Worm (Caenorhabditis elegans): ENCODE measurements around the gene str-25.

str-25 gene

ce11 chrV:16160087-16160486 is 44.6 kb downstream of the str-25 start:
- peak; percentile 2 for TF ChIP-seq snpc-4 (tag; optimal IDR thresholded peaks at IDR 0.05)
- peak; percentile 24 for TF ChIP-seq elt-2 (tag; optimal IDR thresholded peaks at IDR 0.05)
- TF ChIP-seq unc-98 (GFP tag; IDR thresholded peaks at IDR 0.05): no peak
- TF ChIP-seq zip-4 (GFP tag; optimal IDR thresholded peaks at IDR 0.05): peak; percentile 79
- TF ChIP-seq ztf-4 (tag; optimal IDR thresholded peaks at IDR 0.05): no peak
- no peak for TF ChIP-seq xbp-1 (tag; optimal IDR thresholded peaks at IDR 0.05)
- peak in 1 of 2 experiments; percentile 9 for TF ChIP-seq efl-1 (optimal IDR thresholded peaks at IDR 0.05)
- TF ChIP-seq efl-1 (GFP tag; optimal IDR thresholded peaks at IDR 0.05 in 1 of 2): peak in 1 of 2 experiments; percentile 4
- peak; percentile 2 for TF ChIP-seq skn-1 (tag; optimal IDR thresholded peaks at IDR 0.05)

- TF ChIP-seq aha-1 (tag; optimal IDR thresholded peaks at IDR 0.05) (no peak), fkh-10 (GFP tag; optimal IDR thresholded peaks at IDR 0.05) (no peak), unc-30 (tag; optimal IDR thresholded peaks at IDR 0.05) (no peak), lin-14 (GFP tag; optimal IDR thresholded peaks at IDR 0.05) (no peak), swsn-7 (tag; optimal IDR thresholded peaks at IDR 0.05) (no peak), ets-5 (GFP tag; IDR thresholded peaks at IDR 0.05) (no peak), pax-3 (tag; optimal IDR thresholded peaks at IDR 0.05) (no peak)
Measured at ce11 chrV:16162124-16162735, 46.7 kb downstream of the str-25 start, which contains the start of the genes str-109 and F10A3.11. str-109 (minus strand) TSS chrV:16162224. F10A3.11 (plus strand) TSS chrV:16162685.

ce11 chrV:16163719-16164118 is 48.2 kb downstream of the str-25 start, which contains the start of gene F10A3.12:
F10A3.12 (plus strand) TSS chrV:16164019.
- TF ChIP-seq nhr-237 (tag; optimal IDR thresholded peaks at IDR 0.05): no peak
- TF ChIP-seq efl-3 (GFP tag; optimal IDR thresholded peaks at IDR 0.05): no peak
- TF ChIP-seq lir-3 (tag; optimal IDR thresholded peaks at IDR 0.05; ENCODE audit: poor library complexity): no peak
- no peak for TF ChIP-seq unc-30 (tag; optimal IDR thresholded peaks at IDR 0.05)
- no peak for TF ChIP-seq unc-130 (tag; optimal IDR thresholded peaks at IDR 0.05)
- TF ChIP-seq nhr-47 (tag; optimal IDR thresholded peaks at IDR 0.05): no peak
- TF ChIP-seq ceh-88 (GFP tag; IDR thresholded peaks at IDR 0.05): no peak
- no peak for TF ChIP-seq jun-1 (tag; optimal IDR thresholded peaks at IDR 0.05)
- TF ChIP-seq egl-13 (tag; optimal IDR thresholded peaks at IDR 0.05): no peak
- TF ChIP-seq C16A3.4 (tag; optimal IDR thresholded peaks at IDR 0.05): no peak
- no peak for TF ChIP-seq vab-15 (tag; optimal IDR thresholded peaks at IDR 0.05)
- TF ChIP-seq skn-1 (tag; optimal IDR thresholded peaks at IDR 0.05): no peak
- TF ChIP-seq ama-1 (optimal IDR thresholded peaks at IDR 0.05): no peak
- TF ChIP-seq ceh-8 (GFP tag; optimal IDR thresholded peaks at IDR 0.05): no peak
- no peak for TF ChIP-seq mef-2 (tag; optimal IDR thresholded peaks at IDR 0.05)

- no peak for TF ChIP-seq alr-1 (tag; optimal IDR thresholded peaks at IDR 0.05; ENCODE audit: borderline replicate concordance)
- no peak for TF ChIP-seq ama-1 (optimal IDR thresholded peaks at IDR 0.05)
- TF ChIP-seq zag-1 (tag; optimal IDR thresholded peaks at IDR 0.05): no peak
- no peak for TF ChIP-seq aly-2 (tag; optimal IDR thresholded peaks at IDR 0.05)
- no peak for TF ChIP-seq ceh-88 (GFP tag; IDR thresholded peaks at IDR 0.05)
- no peak for TF ChIP-seq unc-86 (tag; optimal IDR thresholded peaks at IDR 0.05)
- no peak for TF ChIP-seq nhr-28 (tag; optimal IDR thresholded peaks at IDR 0.05)
- TF ChIP-seq unc-98 (GFP tag; IDR thresholded peaks at IDR 0.05): no peak
- TF ChIP-seq Y116A8C.19 (tag; optimal IDR thresholded peaks at IDR 0.05; ENCODE audit: borderline replicate concordance): no peak
- no peak for TF ChIP-seq tlp-1 (tag; optimal IDR thresholded peaks at IDR 0.05)
- TF ChIP-seq pag-3 (tag; optimal IDR thresholded peaks at IDR 0.05; ENCODE audit: borderline replicate concordance, insufficient read depth): no peak
- TF ChIP-seq nhr-12 (tag; optimal IDR thresholded peaks at IDR 0.05): no peak
Measured at ce11 chrV:16165936-16166335, 50.5 kb downstream of the str-25 start, which contains the start of gene str-108. str-108 (plus strand) TSS chrV:16166236.

Data from whole organism, L1 larva.